Worm (Caenorhabditis elegans) whole organism, L4 larva: ENCODE data around the gene T27A8.7.
"Not testable (repeated sequence)": the region's sequence is repeated elsewhere in the genome, so short reads cannot be mapped to it uniquely, and the experiment has no call there.

ENCODE experiments used
- F10B5.3 ChIP-seq: sonication (generic microtip); optimal IDR thresholded peaks from 2 replicates; lab custom pipeline; 2016; ENCODE audit warnings: mild to moderate bottlenecking, missing genetic modification characterization, missing compliant biosample characterization
- F26F4.8 ChIP-seq: fragments of 200-800 bp; sonication (Bioruptor generic); conservative IDR thresholded peaks from 2 replicates; pipeline ENCODE4 v1.3.6; 2022; ENCODE audit warnings: missing genetic modification characterization, missing compliant biosample characterization
- F37D6.2 ChIP-seq: sonication (generic microtip); optimal IDR thresholded peaks from 2 replicates; lab custom pipeline; 2016; ENCODE audit warnings: mild to moderate bottlenecking, missing genetic modification characterization, missing compliant biosample characterization
- R02D3.7 ChIP-seq: fragments of 150-350 bp; sonication (generic microtip); optimal IDR thresholded peaks from 3 replicates; lab custom pipeline; 2014; ENCODE audit warnings: missing biosample characterization, missing genetic modification characterization
- Y105C5A.15 ChIP-seq: fragments of 200-800 bp; sonication (Bioruptor generic); IDR thresholded peaks from 2 replicates; pipeline ENCODE4 v1.3.6; 2022; ENCODE audit warnings: missing genetic modification characterization, missing compliant biosample characterization
- Y75B8A.6 ChIP-seq: fragments of 200-800 bp; sonication (Bioruptor generic); IDR thresholded peaks from 2 replicates; pipeline ENCODE4 v1.3.6; 2022; ENCODE audit warnings: missing genetic modification reagents, missing genetic modification characterization, missing compliant biosample characterization
- ama-1 ChIP-seq: fragments of 150-350 bp; optimal IDR thresholded peaks from 2 replicates; lab custom pipeline; 2014; ENCODE audit warnings: inconsistent platforms, mixed read lengths
- ceh-32 ChIP-seq: sonication (generic microtip); optimal IDR thresholded peaks from 2 replicates; lab custom pipeline; 2016; ENCODE audit warnings: mild to moderate bottlenecking, missing genetic modification characterization, missing compliant biosample characterization; ENCODE audit not compliant: poor library complexity
- ces-1 ChIP-seq: fragments of 150-350 bp; sonication (generic microtip); optimal IDR thresholded peaks from 4 replicates; lab custom pipeline; 2014; ENCODE audit warnings: missing biosample characterization, missing genetic modification reagents, missing genetic modification characterization
- cey-2 ChIP-seq: sonication (generic microtip); optimal IDR thresholded peaks from 3 replicates; lab custom pipeline; 2017; ENCODE audit warnings: missing genetic modification characterization, mild to moderate bottlenecking, missing compliant biosample characterization, antibody characterized with exemption, borderline replicate concordance; ENCODE audit not compliant: insufficient read depth
- daf-16 ChIP-seq, 3 experiments: sonication (generic microtip); optimal IDR thresholded peaks; 2 replicates each; lab custom pipeline; 2016 to 2017; ENCODE audit warnings: missing genetic modification characterization in 3 of 3, missing genetic modification reagents in 3 of 3, mild to moderate bottlenecking in 2 of 3, missing compliant biosample characterization in 2 of 3, missing biosample characterization in 1 of 3, moderate library complexity in 1 of 3
- daf-8 ChIP-seq: fragments of 200-800 bp; sonication (Bioruptor generic); IDR thresholded peaks from 2 replicates; pipeline ENCODE4 v1.3.6; 2022; ENCODE audit warnings: missing genetic modification characterization, missing compliant biosample characterization
- dmd-6 ChIP-seq: fragments of 200-800 bp; sonication (Bioruptor generic); IDR thresholded peaks from 2 replicates; pipeline ENCODE4 v1.3.6; 2022; ENCODE audit warnings: missing genetic modification reagents, missing genetic modification characterization, missing compliant biosample characterization
- dpl-1 ChIP-seq: fragments of 150-350 bp; optimal IDR thresholded peaks from 2 replicates; lab custom pipeline; 2014; ENCODE audit warnings: missing biosample characterization, missing genetic modification reagents, missing genetic modification characterization
- dve-1 ChIP-seq: sonication (generic microtip); optimal IDR thresholded peaks from 2 replicates; lab custom pipeline; 2017; ENCODE audit warnings: antibody characterized with exemption, mild to moderate bottlenecking, missing genetic modification characterization, missing compliant biosample characterization; ENCODE audit not compliant: insufficient read depth
- fos-1 ChIP-seq: fragments of 150-350 bp; optimal IDR thresholded peaks from 2 replicates; lab custom pipeline; 2014; ENCODE audit warnings: missing biosample characterization, missing genetic modification characterization
- gei-8 ChIP-seq: fragments of 200-800 bp; sonication (Bioruptor generic); optimal IDR thresholded peaks from 2 replicates; lab custom pipeline; 2018; ENCODE audit warnings: mild to moderate bottlenecking, missing genetic modification characterization, missing compliant biosample characterization
- hmg-1.1 ChIP-seq: fragments of 200-800 bp; sonication (Bioruptor generic); IDR thresholded peaks from 2 replicates; pipeline ENCODE4 v1.3.6; 2022; ENCODE audit warnings: missing genetic modification reagents, missing genetic modification characterization, missing compliant biosample characterization
- lin-1 ChIP-seq: fragments of 200-800 bp; sonication (Bioruptor generic); IDR thresholded peaks from 2 replicates; pipeline ENCODE4 v1.3.6; 2022; ENCODE audit warnings: missing genetic modification reagents, missing genetic modification characterization, missing compliant biosample characterization
- lir-3 ChIP-seq: sonication (generic microtip); optimal IDR thresholded peaks from 2 replicates; lab custom pipeline; 2016; ENCODE audit warnings: mild to moderate bottlenecking, missing genetic modification characterization, missing compliant biosample characterization
- mdl-1 ChIP-seq, 2 experiments: fragments of 150-350 bp in 1 of 2; sonication (generic microtip) in 1 of 2; optimal IDR thresholded peaks; 2 replicates each; lab custom pipeline; 2014 to 2017; ENCODE audit warnings: missing biosample characterization in 2 of 2, missing genetic modification characterization in 2 of 2
- mes-2 ChIP-seq: sonication (generic microtip); optimal IDR thresholded peaks from 2 replicates; lab custom pipeline; 2016; ENCODE audit warnings: missing genotype, mild to moderate bottlenecking, missing genetic modification characterization, missing compliant biosample characterization; ENCODE audit not compliant: poor library complexity, severe bottlenecking
- nhr-111 ChIP-seq: fragments of 200-800 bp; sonication (Bioruptor generic); optimal IDR thresholded peaks from 2 replicates; lab custom pipeline; 2018; ENCODE audit warnings: mild to moderate bottlenecking, missing genetic modification characterization, missing compliant biosample characterization
- nhr-25 ChIP-seq: sonication (generic microtip); optimal IDR thresholded peaks from 2 replicates; lab custom pipeline; 2017; ENCODE audit warnings: missing genetic modification characterization, mild to moderate bottlenecking, missing compliant biosample characterization, antibody characterized with exemption, moderate library complexity, borderline replicate concordance; ENCODE audit not compliant: insufficient read depth
- nhr-41 ChIP-seq: fragments of 200-800 bp; sonication (Bioruptor generic); IDR thresholded peaks from 2 replicates; pipeline ENCODE4 v1.3.6; 2022; ENCODE audit warnings: missing genetic modification reagents, missing genetic modification characterization, missing compliant biosample characterization
- nhr-42 ChIP-seq: fragments of 200-800 bp; sonication (Bioruptor generic); IDR thresholded peaks from 2 replicates; pipeline ENCODE4 v1.3.6; 2022; ENCODE audit warnings: missing genetic modification characterization, missing compliant biosample characterization
- pha-4 ChIP-seq, 2 experiments: fragments of 150-350 bp in 1 of 2; fragments of 200-800 bp in 1 of 2; sonication (Bioruptor generic) in 1 of 2; IDR thresholded peaks in 1 of 2; optimal IDR thresholded peaks in 1 of 2; 2 replicates each; pipeline versions ENCODE4 v1.3.6 to Lab custom; 2014 to 2022; ENCODE audit warnings: missing genetic modification characterization in 2 of 2, missing genetic modification reagents in 2 of 2, missing biosample characterization in 1 of 2, missing compliant biosample characterization in 1 of 2
- pqm-1 ChIP-seq: sonication (generic microtip); optimal IDR thresholded peaks from 2 replicates; lab custom pipeline; 2017; ENCODE audit warnings: missing biosample characterization, missing genetic modification characterization
- sdz-12 ChIP-seq: fragments of 200-800 bp; sonication (Bioruptor generic); optimal IDR thresholded peaks from 2 replicates; lab custom pipeline; 2018; ENCODE audit warnings: mild to moderate bottlenecking, missing genetic modification characterization, missing compliant biosample characterization
- spr-3 ChIP-seq: fragments of 200-800 bp; sonication (Bioruptor generic); optimal IDR thresholded peaks from 2 replicates; lab custom pipeline; 2018; ENCODE audit warnings: mild to moderate bottlenecking, missing genetic modification characterization, missing compliant biosample characterization
- tra-1 ChIP-seq: fragments of 200-800 bp; sonication (Bioruptor generic); IDR thresholded peaks from 2 replicates; pipeline ENCODE4 v1.3.6; 2022; ENCODE audit warnings: missing genetic modification reagents, missing genetic modification characterization, missing compliant biosample characterization
- unc-39 ChIP-seq: sonication (generic microtip); optimal IDR thresholded peaks from 2 replicates; lab custom pipeline; 2017; ENCODE audit warnings: missing biosample characterization, missing genetic modification characterization
- unc-62 ChIP-seq, 3 experiments: fragments of 150-350 bp in 1 of 3; sonication (generic microtip); optimal IDR thresholded peaks in 2 of 3; peaks in 1 of 3; 1 replicate in 1 of 3; 2 replicates in 2 of 3; lab custom pipeline; 2014 to 2017; ENCODE audit warnings: missing biosample characterization in 3 of 3, missing genetic modification characterization in 3 of 3, missing genetic modification reagents in 3 of 3, missing genotype in 1 of 3
- zfp-2 ChIP-seq: sonication (generic microtip); optimal IDR thresholded peaks from 2 replicates; lab custom pipeline; 2016; ENCODE audit warnings: mild to moderate bottlenecking, missing genetic modification characterization, missing compliant biosample characterization
- zip-2 ChIP-seq: fragments of 150-350 bp; optimal IDR thresholded peaks from 2 replicates; lab custom pipeline; 2014; ENCODE audit warnings: missing biosample characterization, missing genetic modification characterization
- ztf-11 ChIP-seq: fragments of 150-350 bp; optimal IDR thresholded peaks from 2 replicates; lab custom pipeline; 2014; ENCODE audit warnings: missing biosample characterization, missing genetic modification characterization
- ztf-7 ChIP-seq: fragments of 150-350 bp; optimal IDR thresholded peaks from 2 replicates; lab custom pipeline; 2014; ENCODE audit warnings: missing biosample characterization, missing genetic modification characterization

T27A8.7 gene

DNA sequence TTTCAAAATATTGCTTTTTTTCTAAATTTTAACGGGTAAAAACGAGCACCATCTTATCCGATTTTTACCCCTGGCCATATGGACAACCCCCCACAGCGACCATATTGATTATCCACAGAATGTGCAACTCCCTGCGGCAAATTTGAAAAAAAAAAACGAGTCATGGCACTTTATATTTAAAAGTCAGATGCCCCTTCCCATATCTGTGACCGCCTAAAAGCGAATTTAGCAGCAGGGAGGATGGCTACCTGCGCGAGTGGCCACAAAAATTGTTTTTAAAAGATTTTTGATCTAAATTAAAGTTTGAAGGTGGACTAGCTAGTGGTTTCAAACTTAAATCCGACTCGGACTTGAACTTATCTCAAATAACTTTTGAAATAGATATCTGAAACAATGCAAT, 1.1 kb downstream of the T27A8.7 start (continued):
- peak; percentile 96 for TF ChIP-seq mes-2
- peak; percentile 97 for TF ChIP-seq dmd-6 (GFP tag; lab: Robert Waterston, UW)
- TF ChIP-seq ama-1 (lab: Kevin White, UChicago) = no peak
- no peak; the same call in none of the 2 replicates for TF ChIP-seq tra-1 (GFP tag; lab: Robert Waterston, UW)
- peak; percentile 97 for TF ChIP-seq pha-4 (GFP tag; IDR thresholded peaks at IDR 0.05; lab: Robert Waterston, UW)
- TF ChIP-seq pha-4 (tag; optimal IDR thresholded peaks at IDR 0.05; lab: Kevin White, UChicago) = peak; percentile 81
- peak; percentile 78 for TF ChIP-seq ztf-11 (tag; lab: Kevin White, UChicago)
- no peak for TF ChIP-seq R02D3.7 (tag; lab: Kevin White, UChicago)
- TF ChIP-seq F26F4.8 = no peak
- peak; percentile 91 for TF ChIP-seq gei-8 (GFP tag; lab: Kevin White, UChicago)
- peak; percentile 71 for TF ChIP-seq dpl-1 (GFP tag; lab: Kevin White, UChicago)
- peak; percentile 96 for TF ChIP-seq F10B5.3
- TF ChIP-seq nhr-42 (GFP tag; lab: Robert Waterston, UW) = peak; percentile 98
- peak; percentile 70 for TF ChIP-seq sdz-12 (GFP tag; lab: Kevin White, UChicago)
- TF ChIP-seq Y75B8A.6 (GFP tag; lab: Robert Waterston, UW) = peak; percentile 76

DNA sequence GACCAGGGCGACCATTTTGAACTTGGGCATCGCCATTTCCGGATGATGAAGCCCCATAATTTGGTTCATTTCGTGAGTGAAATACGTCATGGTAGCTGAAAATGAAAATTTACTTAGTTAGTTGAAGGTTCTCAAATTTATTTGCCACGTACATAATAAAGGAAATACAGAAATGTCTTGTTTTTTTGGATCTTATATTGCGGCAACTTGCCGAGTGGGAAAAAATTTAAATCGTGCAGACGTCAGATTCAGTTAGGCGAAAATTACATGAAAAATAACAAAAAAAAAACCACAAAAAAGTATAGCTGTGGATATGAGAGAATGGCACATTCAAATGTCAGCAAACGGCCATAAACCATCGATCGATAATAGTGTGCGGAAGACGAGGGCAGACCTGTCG, 3.5 kb downstream of the T27A8.7 start, which contains the start of gene T27A8.2:
Gene T27A8.2 (minus strand): TSS at position 101 of the 400 bp plus-strand sequence.
- no peak for TF ChIP-seq spr-3 (GFP tag; lab: Kevin White, UChicago)
- TF ChIP-seq ceh-32 = no peak
- no peak for TF ChIP-seq zip-2 (tag; lab: Kevin White, UChicago)
- no peak for TF ChIP-seq zfp-2 (tag; lab: Kevin White, UChicago)
- TF ChIP-seq F26F4.8 = no peak
- TF ChIP-seq ztf-7 = no peak

DNA sequence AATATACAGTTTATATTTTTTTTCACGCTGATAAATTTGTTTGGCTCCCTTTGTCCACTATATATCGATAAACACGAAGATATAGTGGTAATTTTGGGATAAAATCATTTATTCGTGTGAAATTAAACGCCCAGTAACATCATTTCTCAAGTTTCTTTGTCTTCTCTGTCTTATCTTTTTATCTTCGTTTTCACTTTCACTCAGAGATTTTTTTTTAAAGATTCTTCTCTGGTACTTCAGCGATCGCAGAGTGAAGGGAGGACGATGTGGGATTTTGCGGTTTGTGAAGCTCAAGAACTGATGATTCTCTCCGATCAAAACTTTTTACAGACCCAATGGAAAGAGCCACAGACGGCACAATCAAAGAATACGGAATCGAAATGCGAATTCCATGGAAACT, 7.0 kb downstream of the T27A8.7 start, which contains the start of gene T27A8.3:
Gene T27A8.3 (plus strand): TSS at position 301 of the 400 bp plus-strand sequence.
- TF ChIP-seq spr-3 (GFP tag; lab: Kevin White, UChicago); Y105C5A.15 (GFP tag; lab: Robert Waterston, UW); nhr-111 (GFP tag; lab: Kevin White, UChicago): not testable (repeated sequence)

DNA sequence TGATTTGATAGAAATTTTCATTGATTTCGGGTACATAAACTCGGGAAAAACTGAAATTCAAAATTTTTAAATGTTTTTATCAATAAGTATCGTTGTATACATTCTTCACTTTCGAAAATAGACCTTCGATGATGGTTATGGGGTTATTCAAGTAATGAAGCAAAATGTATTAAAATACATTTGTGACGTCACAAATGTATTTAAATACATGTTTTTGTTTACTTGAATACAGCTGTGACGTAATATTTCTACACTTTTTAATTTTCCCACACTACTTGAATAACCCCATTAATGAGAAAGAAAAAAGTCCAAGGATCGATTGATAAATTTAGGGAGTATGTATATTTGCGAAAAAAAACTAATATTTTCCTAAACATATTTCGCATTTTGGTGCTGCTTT, 12.6 kb downstream of the T27A8.7 start:
- no peak for TF ChIP-seq nhr-25 (tag; lab: Kevin White, UChicago)
- TF ChIP-seq unc-39 (tag; lab: Kevin White, UChicago) = no peak
- no peak for TF ChIP-seq dpl-1 (GFP tag; lab: Kevin White, UChicago)
- no peak for TF ChIP-seq lir-3
- no peak for TF ChIP-seq Y105C5A.15 (GFP tag; lab: Robert Waterston, UW)
- TF ChIP-seq nhr-111 (GFP tag; lab: Kevin White, UChicago) = no peak
- no peak for TF ChIP-seq lin-1 (GFP tag; lab: Robert Waterston, UW)
- TF ChIP-seq unc-62 (GFP tag; optimal IDR thresholded peaks at IDR 0.05 in 1 of 2; lab: Kevin White, UChicago) = no peak
- TF ChIP-seq unc-62 (tag; optimal IDR thresholded peaks at IDR 0.05; lab: Kevin White, UChicago) = no peak
- TF ChIP-seq hmg-1.1 (GFP tag; lab: Robert Waterston, UW) = no peak
- no peak for TF ChIP-seq nhr-41 (GFP tag; lab: Robert Waterston, UW)
- no peak for TF ChIP-seq fos-1 (tag; lab: Kevin White, UChicago)
- no peak for TF ChIP-seq mdl-1 (tag; optimal IDR thresholded peaks at IDR 0.05; lab: Kevin White, UChicago)
- TF ChIP-seq ces-1 = no peak
- TF ChIP-seq F37D6.2 (tag; lab: Kevin White, UChicago) = no peak
- TF ChIP-seq daf-16 (GFP tag; optimal IDR thresholded peaks at IDR 0.05; lab: Kevin White, UChicago) = no peak
- TF ChIP-seq daf-16 (tag; optimal IDR thresholded peaks at IDR 0.05; lab: Kevin White, UChicago) = no peak
- TF ChIP-seq cey-2 (tag; lab: Kevin White, UChicago) = no peak
- no peak for TF ChIP-seq pqm-1 (tag; lab: Kevin White, UChicago)
- no peak for TF ChIP-seq dve-1
- TF ChIP-seq daf-8 (GFP tag; lab: Robert Waterston, UW) = no peak
- TF ChIP-seq R02D3.7 (tag; lab: Kevin White, UChicago) = no peak
- TF ChIP-seq, all 104 proteins: peak for 0
